Worm (Caenorhabditis elegans): ENCODE data around the gene trul-1.

trul-1 gene

DNA sequence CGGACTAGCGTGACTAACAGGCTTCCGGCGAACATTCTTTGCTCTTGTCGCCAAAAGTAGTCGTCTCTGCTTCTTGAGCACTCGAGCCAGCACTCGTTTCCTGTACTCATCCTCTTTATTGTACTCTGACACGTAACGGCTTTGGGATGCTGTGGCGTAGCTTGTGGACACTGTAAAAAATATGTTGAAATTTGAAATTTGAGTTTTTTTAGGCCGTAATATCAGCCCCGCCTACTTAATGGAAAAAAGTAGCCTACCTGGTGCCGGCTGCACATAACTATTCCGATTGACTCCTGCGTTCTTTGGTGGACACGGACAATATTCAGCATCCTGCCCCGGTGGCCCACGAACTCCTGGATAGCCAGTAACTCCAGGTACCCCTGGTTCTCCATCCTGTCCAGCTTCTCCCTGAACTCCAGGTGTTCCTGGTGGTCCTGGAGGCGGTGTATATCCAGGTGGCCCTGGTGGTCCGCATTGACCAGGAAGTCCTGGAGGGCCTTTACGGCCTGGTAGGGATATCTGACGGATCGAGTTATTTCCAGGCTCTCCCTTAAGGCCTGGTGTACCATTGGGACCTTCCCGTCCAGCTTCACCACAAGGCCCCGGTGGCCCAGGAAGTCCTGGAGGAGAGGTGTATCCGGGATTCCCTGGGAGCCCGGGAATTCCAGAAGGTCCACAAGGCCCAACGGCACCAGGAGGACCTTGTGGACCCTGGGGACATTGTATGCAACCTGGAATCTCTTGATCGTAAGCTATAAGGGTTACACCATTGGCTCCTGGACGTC lies 21.7 kb upstream of the trul-1 start:
- TF ChIP-seq aha-1 (tag) = peak; percentile 92
- TF ChIP-seq D1046.2 (GFP tag; IDR thresholded peaks at IDR 0.05) = no peak
- peak; percentile 83 for TF ChIP-seq set-16 (GFP tag; IDR thresholded peaks at IDR 0.05)

DNA sequence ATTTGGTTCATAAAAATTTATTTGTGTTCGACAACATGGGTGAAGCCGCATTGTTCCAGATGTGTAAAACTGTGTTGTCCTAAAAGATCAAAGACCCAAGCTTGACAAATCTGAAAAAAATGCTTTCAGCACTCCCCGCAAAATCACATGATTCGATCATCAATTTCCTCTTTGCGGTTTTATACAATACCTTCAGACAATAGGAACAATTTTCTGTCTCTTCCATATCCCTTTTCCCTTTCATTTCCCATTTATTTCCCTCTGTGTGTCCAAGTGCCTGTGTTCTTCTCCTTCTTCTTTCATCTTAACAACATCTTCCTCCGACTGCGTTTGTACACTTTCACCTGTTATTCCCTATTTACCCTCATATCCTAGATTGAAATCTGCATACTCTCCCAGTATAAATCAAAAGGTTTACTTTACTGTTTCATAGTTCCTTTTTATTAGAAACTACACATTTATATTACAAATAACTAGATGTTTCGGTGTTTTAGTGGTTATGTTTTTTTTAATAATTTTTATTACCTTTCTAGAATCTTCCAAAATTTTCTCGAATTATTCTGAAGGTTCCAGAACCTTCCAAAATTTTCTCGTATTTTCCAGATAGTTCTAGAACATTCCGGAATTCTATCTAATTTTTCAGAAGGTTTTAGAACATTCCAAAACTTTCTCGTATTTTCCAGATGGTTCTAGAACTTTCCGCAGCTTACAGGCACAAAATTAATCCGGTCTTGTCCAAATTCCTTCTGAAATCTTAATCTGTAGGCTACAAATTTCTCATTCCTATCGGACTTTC lies 18.8 kb upstream of the trul-1 start, which contains the start of gene K01A2.5:
K01A2.5 (plus strand) TSS at position 297 of the 796 bp plus-strand sequence.
- no peak for TF ChIP-seq Y48G9A.11 (GFP tag; IDR thresholded peaks at IDR 0.05)
- TF ChIP-seq lim-7 (GFP tag; IDR thresholded peaks at IDR 0.05) = no peak
- peak in 1 of 2 experiments; percentile 23 for TF ChIP-seq mdl-1 (tag; optimal IDR thresholded peaks at IDR 0.05)
- TF ChIP-seq mxl-3 (GFP tag; optimal IDR thresholded peaks at IDR 0.05) = peak; percentile 35
- no peak for TF ChIP-seq zip-11 (GFP tag; IDR thresholded peaks at IDR 0.05)
- peak; percentile 34 for TF ChIP-seq hlh-11 (tag; optimal IDR thresholded peaks at IDR 0.05)
- TF ChIP-seq ZK546.5 (tag; optimal IDR thresholded peaks at IDR 0.05) = no peak
- no peak for TF ChIP-seq daf-12 (tag; optimal IDR thresholded peaks at IDR 0.05)
- TF ChIP-seq nhr-48 (tag; optimal IDR thresholded peaks at IDR 0.05) = peak; percentile 10
- TF ChIP-seq unc-62 (GFP tag; optimal IDR thresholded peaks at IDR 0.05 in 1 of 2) = peak in 1 of 2 experiments; percentile 96
- TF ChIP-seq unc-62 (tag; optimal IDR thresholded peaks at IDR 0.05) = no peak
- no peak for TF ChIP-seq skn-1 (tag; optimal IDR thresholded peaks at IDR 0.05)
- TF ChIP-seq nhr-10 (tag; optimal IDR thresholded peaks at IDR 0.05) = no peak
- TF ChIP-seq nhr-25 (tag; optimal IDR thresholded peaks at IDR 0.05; ENCODE audit: borderline replicate concordance, insufficient read depth) = peak; percentile 57
- peak; percentile 58 for TF ChIP-seq hlh-30 (tag; optimal IDR thresholded peaks at IDR 0.05; ENCODE audit: insufficient read depth)
- TF ChIP-seq sdz-12 (GFP tag; optimal IDR thresholded peaks at IDR 0.05) = no peak
- TF ChIP-seq snpc-4 (tag; optimal IDR thresholded peaks at IDR 0.05) = no peak
- no peak for TF ChIP-seq ceh-62 (tag; optimal IDR thresholded peaks at IDR 0.05)
- no peak for TF ChIP-seq dmd-6 (GFP tag; IDR thresholded peaks at IDR 0.05)
- TF ChIP-seq ctbp-1 (GFP tag; IDR thresholded peaks at IDR 0.05) = no peak
- TF ChIP-seq cey-2 (tag; optimal IDR thresholded peaks at IDR 0.05; ENCODE audit: borderline replicate concordance, insufficient read depth) = peak; percentile 31
- TF ChIP-seq Y5F2A.4 (GFP tag; optimal IDR thresholded peaks at IDR 0.05) = no peak
- no peak for TF ChIP-seq egl-43 (GFP tag; IDR thresholded peaks at IDR 0.05)
- TF ChIP-seq F44E2.7 (GFP tag; IDR thresholded peaks at IDR 0.05) = no peak
- TF ChIP-seq nhr-28 (tag; optimal IDR thresholded peaks at IDR 0.05) = peak; percentile 66
- no peak for TF ChIP-seq daf-16 (GFP tag; optimal IDR thresholded peaks at IDR 0.05)
- TF ChIP-seq daf-16 (tag; optimal IDR thresholded peaks at IDR 0.05) = no peak

DNA sequence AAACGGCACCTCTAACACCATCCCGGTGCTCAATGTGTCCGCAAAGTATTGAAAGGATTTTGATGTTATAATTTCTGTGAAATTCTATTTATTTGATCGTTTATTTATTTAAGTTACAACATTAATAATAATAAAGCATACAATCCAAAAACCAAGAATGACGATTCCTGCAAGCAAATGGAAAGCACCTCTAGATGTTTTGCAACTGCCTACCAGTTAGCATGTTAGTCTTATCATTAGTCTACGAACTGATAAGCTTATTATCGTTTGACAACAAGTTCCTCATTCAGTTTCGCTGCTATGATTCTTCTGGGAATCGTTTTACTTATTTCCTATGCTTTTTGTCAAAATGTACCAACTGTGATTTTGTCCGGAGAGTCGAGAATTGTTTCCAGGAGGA lies 17.3 kb upstream of the trul-1 start, which contains the start of gene K01A2.6:
K01A2.6 (plus strand) TSS at position 301 of the 400 bp plus-strand sequence.
- TF ChIP-seq nhr-6 (tag; optimal IDR thresholded peaks at IDR 0.05) = no peak
- no peak for TF ChIP-seq nhr-10 (tag; optimal IDR thresholded peaks at IDR 0.05)
- TF ChIP-seq unc-62 (GFP tag; optimal IDR thresholded peaks at IDR 0.05 in 1 of 2) = peak in 1 of 2 experiments; percentile 14
- no peak for TF ChIP-seq unc-62 (tag; optimal IDR thresholded peaks at IDR 0.05)
- TF ChIP-seq lin-13 (GFP tag; optimal IDR thresholded peaks at IDR 0.05) = no peak
- no peak for TF ChIP-seq tag-97 (GFP tag; IDR thresholded peaks at IDR 0.05)
- no peak for TF ChIP-seq hlh-11 (tag; optimal IDR thresholded peaks at IDR 0.05)
- no peak for TF ChIP-seq mxl-2 (GFP tag; conservative IDR thresholded peaks at IDR 0.05)
- no peak for TF ChIP-seq Y75B8A.6 (GFP tag; IDR thresholded peaks at IDR 0.05)

Data from whole organism, L4 larva.